Worm (Caenorhabditis elegans) whole organism, mixed stage, embryonic: ENCODE measurements around the gene C01G10.18.

ENCODE experiments used
- lin-13 ChIP-seq: fragments of 150-350 bp; optimal IDR thresholded peaks from 2 replicates; lab custom pipeline; 2014; ENCODE audit warnings: missing biosample characterization, missing genetic modification characterization
- nhr-28 ChIP-seq: fragments of 150-350 bp; optimal IDR thresholded peaks from 2 replicates; lab custom pipeline; 2014; ENCODE audit warnings: missing biosample characterization, missing genetic modification characterization
- unc-39 ChIP-seq: fragments of 150-350 bp; optimal IDR thresholded peaks from 2 replicates; lab custom pipeline; 2014; ENCODE audit warnings: missing biosample characterization, missing genetic modification characterization

- TF ChIP-seq unc-39 (tag; lab: Kevin White, UChicago) (no peak), lin-13 (no peak), nhr-28 (tag; lab: Kevin White, UChicago) (no peak)
Measured at ce11 chrV:15089438-15089837, 925 bp upstream of the C01G10.18 start, which contains the start of the genes C01G10.5 and C01G10.4.
